Worm (Caenorhabditis elegans) whole organism, L2 larva: ENCODE data around the gene exc-5.

ENCODE experiments used
- aly-2 ChIP-seq: fragments of 150-350 bp; optimal IDR thresholded peaks from 2 replicates; lab custom pipeline; 2014; ENCODE audit warnings: missing biosample characterization, missing genetic modification characterization
- egl-27 ChIP-seq: sonication (generic microtip); optimal IDR thresholded peaks from 3 replicates; lab custom pipeline; 2017; ENCODE audit warnings: missing biosample characterization, missing genetic modification reagents, missing genetic modification characterization
- elt-1 ChIP-seq: fragments of 150-350 bp; optimal IDR thresholded peaks from 2 replicates; lab custom pipeline; 2014; ENCODE audit warnings: missing biosample characterization, missing genetic modification characterization
- mbf-1 ChIP-seq: sonication (generic microtip); optimal IDR thresholded peaks from 2 replicates; lab custom pipeline; 2017; ENCODE audit warnings: missing biosample characterization, missing genetic modification characterization
- nhr-237 ChIP-seq: fragments of 150-350 bp; optimal IDR thresholded peaks from 2 replicates; lab custom pipeline; 2014; ENCODE audit warnings: missing biosample characterization, missing genetic modification characterization
- sem-4 ChIP-seq: fragments of 150-350 bp; optimal IDR thresholded peaks from 2 replicates; lab custom pipeline; 2014; ENCODE audit warnings: missing biosample characterization, missing genetic modification reagents, missing genetic modification characterization
- zag-1 ChIP-seq: fragments of 150-350 bp; optimal IDR thresholded peaks from 2 replicates; lab custom pipeline; 2014; ENCODE audit warnings: missing biosample characterization, missing genetic modification characterization
- ztf-4 ChIP-seq: fragments of 150-350 bp; optimal IDR thresholded peaks from 2 replicates; lab custom pipeline; 2014; ENCODE audit warnings: missing biosample characterization, missing genetic modification characterization

- TF ChIP-seq nhr-237 (tag; lab: Kevin White, UChicago), result no peak
- no peak for TF ChIP-seq egl-27 (tag; lab: Kevin White, UChicago)
- TF ChIP-seq mbf-1 (tag; lab: Kevin White, UChicago), result no peak
- no peak for TF ChIP-seq elt-1
- no peak for TF ChIP-seq ztf-4
- no peak for TF ChIP-seq zag-1 (tag; lab: Kevin White, UChicago)
- no peak for TF ChIP-seq aly-2 (tag; lab: Kevin White, UChicago)
- TF ChIP-seq sem-4 (tag; lab: Kevin White, UChicago), result no peak
Measured at ce11 chrIV:8807327-8807726, 6.1 kb downstream of the exc-5 start.
